Worm (Caenorhabditis elegans) whole organism, L3 larva: ENCODE measurements around the gene F49E12.8.

Experiments used
- R02D3.7 ChIP-seq: fragments of 150-350 bp; optimal IDR thresholded peaks from 2 replicates; lab custom pipeline; 2014; ENCODE audit warnings: missing biosample characterization, missing genetic modification characterization
- ZK546.5 ChIP-seq: sonication (generic microtip); optimal IDR thresholded peaks from 2 replicates; lab custom pipeline; 2017; ENCODE audit warnings: missing biosample characterization, missing genetic modification characterization
- aly-2 ChIP-seq: fragments of 150-350 bp; optimal IDR thresholded peaks from 2 replicates; lab custom pipeline; 2014; ENCODE audit warnings: missing biosample characterization, missing genetic modification characterization
- ama-1 ChIP-seq: fragments of 150-350 bp; optimal IDR thresholded peaks from 2 replicates; lab custom pipeline; 2018
- ceh-16 ChIP-seq: sonication (generic microtip); optimal IDR thresholded peaks from 2 replicates; lab custom pipeline; 2017; ENCODE audit warnings: missing biosample characterization, missing genetic modification characterization
- ceh-28 ChIP-seq: fragments of 150-350 bp; optimal IDR thresholded peaks from 2 replicates; lab custom pipeline; 2014; ENCODE audit warnings: missing biosample characterization, missing genetic modification reagents, missing genetic modification characterization
- ceh-82 ChIP-seq: fragments of 150-350 bp; optimal IDR thresholded peaks from 2 replicates; lab custom pipeline; 2014; ENCODE audit warnings: missing biosample characterization, missing genetic modification characterization
- ceh-9 ChIP-seq: sonication (generic microtip); optimal IDR thresholded peaks from 2 replicates; lab custom pipeline; 2018; ENCODE audit warnings: missing biosample characterization, missing genetic modification characterization
- daf-12 ChIP-seq: fragments of 150-350 bp; optimal IDR thresholded peaks from 2 replicates; lab custom pipeline; 2014; ENCODE audit warnings: missing biosample characterization, missing genetic modification reagents, missing genetic modification characterization
- egl-5 ChIP-seq: fragments of 150-350 bp; optimal IDR thresholded peaks from 2 replicates; lab custom pipeline; 2017; ENCODE audit warnings: missing biosample characterization, missing genetic modification reagents, missing genetic modification characterization, inconsistent platforms
- elt-1 ChIP-seq: fragments of 150-350 bp; optimal IDR thresholded peaks from 2 replicates; lab custom pipeline; 2014; ENCODE audit warnings: missing biosample characterization, missing genetic modification characterization
- elt-2 ChIP-seq: sonication (generic microtip); optimal IDR thresholded peaks from 2 replicates; lab custom pipeline; 2016; ENCODE audit warnings: missing genetic modification reagents, mild to moderate bottlenecking, missing genetic modification characterization, missing compliant biosample characterization
- elt-3 ChIP-seq, 3 experiments: fragments of 150-350 bp in 1 of 3; sonication (generic microtip) in 2 of 3; optimal IDR thresholded peaks; 2 replicates in 2 of 3; 4 replicates in 1 of 3; lab custom pipeline; 2014 to 2017; ENCODE audit warnings: missing biosample characterization in 3 of 3, missing genetic modification characterization in 3 of 3
- eor-1 ChIP-seq, 2 experiments: fragments of 150-350 bp; optimal IDR thresholded peaks; 2 replicates each; lab custom pipeline; 2014 to 2018; ENCODE audit warnings: missing biosample characterization in 2 of 2, missing genetic modification characterization in 2 of 2
- fkh-10 ChIP-seq: sonication (generic microtip); optimal IDR thresholded peaks from 2 replicates; lab custom pipeline; 2017; ENCODE audit warnings: missing biosample characterization, missing genetic modification reagents, missing genetic modification characterization
- fkh-2 ChIP-seq: fragments of 150-350 bp; optimal IDR thresholded peaks from 2 replicates; lab custom pipeline; 2014; ENCODE audit warnings: missing biosample characterization, missing genetic modification reagents, missing genetic modification characterization
- fos-1 ChIP-seq: fragments of 150-350 bp; optimal IDR thresholded peaks from 2 replicates; lab custom pipeline; 2014; ENCODE audit warnings: missing biosample characterization, missing genetic modification characterization
- lin-15B ChIP-seq: fragments of 150-350 bp; optimal IDR thresholded peaks from 2 replicates; lab custom pipeline; 2014; ENCODE audit warnings: missing biosample characterization, missing genetic modification characterization
- lin-39 ChIP-seq: fragments of 150-350 bp; optimal IDR thresholded peaks from 2 replicates; lab custom pipeline; 2018; ENCODE audit warnings: missing biosample characterization, missing genetic modification reagents, missing genetic modification characterization
- lsy-12 ChIP-seq: sonication (generic microtip); optimal IDR thresholded peaks from 2 replicates; lab custom pipeline; 2016; ENCODE audit warnings: mild to moderate bottlenecking, missing genetic modification characterization, missing compliant biosample characterization
- mdl-1 ChIP-seq: fragments of 150-350 bp; optimal IDR thresholded peaks from 2 replicates; lab custom pipeline; 2014; ENCODE audit warnings: missing biosample characterization, missing genetic modification characterization
- mml-1 ChIP-seq: fragments of 150-350 bp; sonication (generic microtip); optimal IDR thresholded peaks from 3 replicates; lab custom pipeline; 2014; ENCODE audit warnings: missing biosample characterization, missing genetic modification characterization
- nfya-1 ChIP-seq: sonication (generic microtip); optimal IDR thresholded peaks from 2 replicates; lab custom pipeline; 2017; ENCODE audit warnings: missing genetic modification characterization, mild to moderate bottlenecking, missing compliant biosample characterization, antibody characterized with exemption, moderate library complexity; ENCODE audit not compliant: insufficient read depth
- nhr-12 ChIP-seq: fragments of 150-350 bp; optimal IDR thresholded peaks from 2 replicates; lab custom pipeline; 2014; ENCODE audit warnings: missing biosample characterization, missing genetic modification characterization
- nhr-23 ChIP-seq: fragments of 150-350 bp; optimal IDR thresholded peaks from 2 replicates; lab custom pipeline; 2014; ENCODE audit warnings: missing biosample characterization, missing genetic modification reagents, missing genetic modification characterization
- nhr-25 ChIP-seq: sonication (generic microtip); optimal IDR thresholded peaks from 2 replicates; lab custom pipeline; 2017; ENCODE audit warnings: missing biosample characterization, missing genetic modification characterization
- nhr-67 ChIP-seq: fragments of 150-350 bp; optimal IDR thresholded peaks from 2 replicates; lab custom pipeline; 2014; ENCODE audit warnings: missing biosample characterization, missing genetic modification characterization
- nhr-76 ChIP-seq: fragments of 150-350 bp; sonication (generic microtip); optimal IDR thresholded peaks from 5 replicates; lab custom pipeline; 2014; ENCODE audit warnings: missing biosample characterization, missing genetic modification characterization
- nhr-77 ChIP-seq: fragments of 150-350 bp; optimal IDR thresholded peaks from 2 replicates; lab custom pipeline; 2014; ENCODE audit warnings: missing biosample characterization, missing genetic modification characterization
- pha-4 ChIP-seq: fragments of 150-350 bp; optimal IDR thresholded peaks from 2 replicates; lab custom pipeline; 2014; ENCODE audit warnings: missing biosample characterization, missing genetic modification reagents, missing genetic modification characterization
- pqm-1 ChIP-seq: fragments of 150-350 bp; optimal IDR thresholded peaks from 2 replicates; lab custom pipeline; 2017; ENCODE audit warnings: missing biosample characterization, missing genetic modification characterization, inconsistent platforms
- sea-2 ChIP-seq: fragments of 150-350 bp; sonication (generic microtip); optimal IDR thresholded peaks from 4 replicates; lab custom pipeline; 2014; ENCODE audit warnings: missing biosample characterization, missing genetic modification reagents, missing genetic modification characterization
- skn-1 ChIP-seq: fragments of 150-350 bp; optimal IDR thresholded peaks from 2 replicates; lab custom pipeline; 2014; ENCODE audit warnings: missing biosample characterization, missing genetic modification characterization
- snpc-4 ChIP-seq: fragments of 150-350 bp; optimal IDR thresholded peaks from 2 replicates; lab custom pipeline; 2014; ENCODE audit warnings: missing biosample characterization, missing genetic modification characterization
- tbx-2 ChIP-seq: sonication (generic microtip); optimal IDR thresholded peaks from 2 replicates; lab custom pipeline; 2016; ENCODE audit warnings: mild to moderate bottlenecking, missing genetic modification characterization, missing compliant biosample characterization
- unc-39 ChIP-seq: sonication (generic microtip); optimal IDR thresholded peaks from 4 replicates; lab custom pipeline; 2017; ENCODE audit warnings: missing biosample characterization, missing genetic modification characterization
- unc-62 ChIP-seq: fragments of 150-350 bp; sonication (generic microtip); optimal IDR thresholded peaks from 4 replicates; lab custom pipeline; 2014; ENCODE audit warnings: missing biosample characterization, missing genetic modification reagents, missing genetic modification characterization
- zag-1 ChIP-seq: fragments of 150-350 bp; optimal IDR thresholded peaks from 2 replicates; lab custom pipeline; 2014; ENCODE audit warnings: missing biosample characterization, missing genetic modification characterization
- ztf-11 ChIP-seq: fragments of 150-350 bp; optimal IDR thresholded peaks from 2 replicates; lab custom pipeline; 2014; ENCODE audit warnings: missing biosample characterization, missing genetic modification characterization
- ztf-4 ChIP-seq: fragments of 150-350 bp; optimal IDR thresholded peaks from 2 replicates; lab custom pipeline; 2014; ENCODE audit warnings: missing biosample characterization, missing genetic modification characterization

F49E12.8 gene

ce11 chrII:8437035-8437434 lies 42.9 kb upstream of the F49E12.8 start, which contains the start of gene acp-3:
TSS of gene acp-3 (minus strand) at chrII:8437135.
- no peak for TF ChIP-seq elt-2 (tag; lab: Kevin White, UChicago)
- no peak for TF ChIP-seq zag-1 (tag; lab: Kevin White, UChicago)

- TF ChIP-seq nhr-12 (tag; lab: Kevin White, UChicago) (no peak), tbx-2 (tag; lab: Kevin White, UChicago) (no peak), pha-4 (tag; lab: Kevin White, UChicago) (no peak), unc-39 (tag; lab: Kevin White, UChicago) (no peak), mml-1 (tag; lab: Kevin White, UChicago) (no peak), snpc-4 (tag; lab: Kevin White, UChicago) (no peak), R02D3.7 (no peak), nfya-1 (tag; lab: Kevin White, UChicago) (no peak), ama-1 (no peak), lin-39 (tag; lab: Kevin White, UChicago) (no peak), eor-1 (tag; optimal IDR thresholded peaks at IDR 0.05; lab: Kevin White, UChicago) (no peak)
Observed at ce11 chrII:8435005-8435404, 40.9 kb upstream of the F49E12.8 start, which contains the start of gene acp-4. TSS of gene acp-4 (minus strand) at chrII:8435105.

- no peak for TF ChIP-seq ztf-11 (tag; lab: Kevin White, UChicago)
- no peak for TF ChIP-seq elt-1 (tag; lab: Kevin White, UChicago)
- no peak for TF ChIP-seq nhr-23 (tag; lab: Kevin White, UChicago)
- no peak for TF ChIP-seq ceh-28 (tag; lab: Kevin White, UChicago)
- no peak for TF ChIP-seq egl-5 (tag; lab: Kevin White, UChicago)
- TF ChIP-seq daf-12, result no peak
- no peak for TF ChIP-seq mdl-1 (tag; lab: Kevin White, UChicago)
- TF ChIP-seq lin-15B (tag; lab: Kevin White, UChicago), result no peak
- TF ChIP-seq ztf-4, result no peak
- TF ChIP-seq fkh-10 (GFP tag; lab: Kevin White, UChicago), result no peak
- TF ChIP-seq ZK546.5, result no peak
- TF ChIP-seq elt-2 (tag; lab: Kevin White, UChicago), result no peak
- no peak for TF ChIP-seq sea-2
- no peak for TF ChIP-seq ceh-16 (tag; lab: Kevin White, UChicago)
- no peak for TF ChIP-seq pha-4 (tag; lab: Kevin White, UChicago)
- no peak for TF ChIP-seq nhr-12 (tag; lab: Kevin White, UChicago)
- no peak for TF ChIP-seq ceh-82 (tag; lab: Kevin White, UChicago)
- TF ChIP-seq eor-1 (tag; optimal IDR thresholded peaks at IDR 0.05; lab: Kevin White, UChicago), result no peak
- TF ChIP-seq unc-39 (tag; lab: Kevin White, UChicago), result no peak
- no peak for TF ChIP-seq nhr-67 (tag; lab: Kevin White, UChicago)
Observed at ce11 chrII:8431954-8432353, 37.8 kb upstream of the F49E12.8 start, which contains the start of gene acp-2. TSS of gene acp-2 (minus strand) at chrII:8432054.

- TF ChIP-seq aly-2 (tag; lab: Kevin White, UChicago), result no peak
- no peak for TF ChIP-seq unc-62 (GFP tag; lab: Kevin White, UChicago)
- TF ChIP-seq nhr-76 (tag; lab: Kevin White, UChicago), result no peak
- TF ChIP-seq tbx-2 (tag; lab: Kevin White, UChicago), result no peak
- no peak for TF ChIP-seq ceh-16 (tag; lab: Kevin White, UChicago)
- no peak for TF ChIP-seq daf-12
- TF ChIP-seq pqm-1, result no peak
- peak; percentile 53 for TF ChIP-seq nhr-23 (tag; lab: Kevin White, UChicago)
- TF ChIP-seq egl-5 (tag; lab: Kevin White, UChicago), result no peak
- no peak for TF ChIP-seq lsy-12 (tag; lab: Kevin White, UChicago)
- TF ChIP-seq lin-39 (tag; lab: Kevin White, UChicago), result no peak
- TF ChIP-seq mdl-1 (tag; lab: Kevin White, UChicago), result no peak
- TF ChIP-seq nfya-1 (tag; lab: Kevin White, UChicago), result peak; percentile 32
- TF ChIP-seq fkh-2 (tag; lab: Kevin White, UChicago), result no peak
- TF ChIP-seq zag-1 (tag; lab: Kevin White, UChicago), result no peak
- no peak for TF ChIP-seq ceh-9 (tag; lab: Kevin White, UChicago)
- peak; percentile 38 for TF ChIP-seq pha-4 (tag; lab: Kevin White, UChicago)
- TF ChIP-seq ceh-82 (tag; lab: Kevin White, UChicago), result no peak
- TF ChIP-seq lin-15B (tag; lab: Kevin White, UChicago), result no peak
- TF ChIP-seq ztf-4, result no peak
- TF ChIP-seq elt-3 (tag; optimal IDR thresholded peaks at IDR 0.05; lab: Kevin White, UChicago), result no peak
- peak; percentile 39 for TF ChIP-seq nhr-25 (tag; lab: Kevin White, UChicago)
- TF ChIP-seq nhr-77 (tag; lab: Kevin White, UChicago), result no peak
- TF ChIP-seq unc-39 (tag; lab: Kevin White, UChicago), result no peak
- TF ChIP-seq fos-1 (tag; lab: Kevin White, UChicago), result no peak
- TF ChIP-seq skn-1 (tag; lab: Kevin White, UChicago), result no peak
Observed at ce11 chrII:8428947-8429919, 35.1 kb upstream of the F49E12.8 start.
